Worm (Caenorhabditis elegans) whole organism, L3 larva: ENCODE data around the gene str-41.

Experiments used
- R02D3.7 ChIP-seq: fragments of 150-350 bp; optimal IDR thresholded peaks from 2 replicates; lab custom pipeline; 2014; ENCODE audit warnings: missing biosample characterization, missing genetic modification characterization
- ZK546.5 ChIP-seq: sonication (generic microtip); optimal IDR thresholded peaks from 2 replicates; lab custom pipeline; 2017; ENCODE audit warnings: missing biosample characterization, missing genetic modification characterization
- ama-1 ChIP-seq: fragments of 150-350 bp; optimal IDR thresholded peaks from 2 replicates; lab custom pipeline; 2018
- ceh-16 ChIP-seq: sonication (generic microtip); optimal IDR thresholded peaks from 2 replicates; lab custom pipeline; 2017; ENCODE audit warnings: missing biosample characterization, missing genetic modification characterization
- ceh-9 ChIP-seq: sonication (generic microtip); optimal IDR thresholded peaks from 2 replicates; lab custom pipeline; 2018; ENCODE audit warnings: missing biosample characterization, missing genetic modification characterization
- daf-12 ChIP-seq: fragments of 150-350 bp; optimal IDR thresholded peaks from 2 replicates; lab custom pipeline; 2014; ENCODE audit warnings: missing biosample characterization, missing genetic modification reagents, missing genetic modification characterization
- egl-5 ChIP-seq: fragments of 150-350 bp; optimal IDR thresholded peaks from 2 replicates; lab custom pipeline; 2017; ENCODE audit warnings: missing biosample characterization, missing genetic modification reagents, missing genetic modification characterization, inconsistent platforms
- elt-1 ChIP-seq: fragments of 150-350 bp; optimal IDR thresholded peaks from 2 replicates; lab custom pipeline; 2014; ENCODE audit warnings: missing biosample characterization, missing genetic modification characterization
- elt-2 ChIP-seq: sonication (generic microtip); optimal IDR thresholded peaks from 2 replicates; lab custom pipeline; 2016; ENCODE audit warnings: missing genetic modification reagents, mild to moderate bottlenecking, missing genetic modification characterization, missing compliant biosample characterization
- elt-3 ChIP-seq, 3 experiments: fragments of 150-350 bp in 1 of 3; sonication (generic microtip) in 2 of 3; optimal IDR thresholded peaks; 2 replicates in 2 of 3; 4 replicates in 1 of 3; lab custom pipeline; 2014 to 2017; ENCODE audit warnings: missing biosample characterization in 3 of 3, missing genetic modification characterization in 3 of 3
- eor-1 ChIP-seq, 2 experiments: fragments of 150-350 bp; optimal IDR thresholded peaks; 2 replicates each; lab custom pipeline; 2014 to 2018; ENCODE audit warnings: missing biosample characterization in 2 of 2, missing genetic modification characterization in 2 of 2
- fkh-2 ChIP-seq: fragments of 150-350 bp; optimal IDR thresholded peaks from 2 replicates; lab custom pipeline; 2014; ENCODE audit warnings: missing biosample characterization, missing genetic modification reagents, missing genetic modification characterization
- fos-1 ChIP-seq: fragments of 150-350 bp; optimal IDR thresholded peaks from 2 replicates; lab custom pipeline; 2014; ENCODE audit warnings: missing biosample characterization, missing genetic modification characterization
- hmg-11 ChIP-seq: sonication (generic microtip); optimal IDR thresholded peaks from 2 replicates; lab custom pipeline; 2016; ENCODE audit warnings: missing genetic modification characterization, missing compliant biosample characterization
- lin-15B ChIP-seq: fragments of 150-350 bp; optimal IDR thresholded peaks from 2 replicates; lab custom pipeline; 2014; ENCODE audit warnings: missing biosample characterization, missing genetic modification characterization
- lin-39 ChIP-seq: fragments of 150-350 bp; optimal IDR thresholded peaks from 2 replicates; lab custom pipeline; 2018; ENCODE audit warnings: missing biosample characterization, missing genetic modification reagents, missing genetic modification characterization
- lsy-12 ChIP-seq: sonication (generic microtip); optimal IDR thresholded peaks from 2 replicates; lab custom pipeline; 2016; ENCODE audit warnings: mild to moderate bottlenecking, missing genetic modification characterization, missing compliant biosample characterization
- mml-1 ChIP-seq: fragments of 150-350 bp; sonication (generic microtip); optimal IDR thresholded peaks from 3 replicates; lab custom pipeline; 2014; ENCODE audit warnings: missing biosample characterization, missing genetic modification characterization
- nfya-1 ChIP-seq: sonication (generic microtip); optimal IDR thresholded peaks from 2 replicates; lab custom pipeline; 2017; ENCODE audit warnings: missing genetic modification characterization, mild to moderate bottlenecking, missing compliant biosample characterization, antibody characterized with exemption, moderate library complexity; ENCODE audit not compliant: insufficient read depth
- nhr-11 ChIP-seq: fragments of 150-350 bp; optimal IDR thresholded peaks from 2 replicates; lab custom pipeline; 2014; ENCODE audit warnings: missing biosample characterization, missing genetic modification characterization
- nhr-23 ChIP-seq: fragments of 150-350 bp; optimal IDR thresholded peaks from 2 replicates; lab custom pipeline; 2014; ENCODE audit warnings: missing biosample characterization, missing genetic modification reagents, missing genetic modification characterization
- nhr-237 ChIP-seq: fragments of 150-350 bp; optimal IDR thresholded peaks from 2 replicates; lab custom pipeline; 2014; ENCODE audit warnings: missing biosample characterization, missing genetic modification characterization
- nhr-25 ChIP-seq: sonication (generic microtip); optimal IDR thresholded peaks from 2 replicates; lab custom pipeline; 2017; ENCODE audit warnings: missing biosample characterization, missing genetic modification characterization
- nhr-28 ChIP-seq: fragments of 150-350 bp; optimal IDR thresholded peaks from 2 replicates; lab custom pipeline; 2014; ENCODE audit warnings: missing biosample characterization, missing genetic modification characterization
- nhr-43 ChIP-seq: sonication (generic microtip); optimal IDR thresholded peaks from 2 replicates; lab custom pipeline; 2016; ENCODE audit warnings: mild to moderate bottlenecking, missing genetic modification characterization, missing compliant biosample characterization; ENCODE audit not compliant: poor library complexity, severe bottlenecking
- nhr-67 ChIP-seq: fragments of 150-350 bp; optimal IDR thresholded peaks from 2 replicates; lab custom pipeline; 2014; ENCODE audit warnings: missing biosample characterization, missing genetic modification characterization
- nhr-76 ChIP-seq: fragments of 150-350 bp; sonication (generic microtip); optimal IDR thresholded peaks from 5 replicates; lab custom pipeline; 2014; ENCODE audit warnings: missing biosample characterization, missing genetic modification characterization
- nhr-77 ChIP-seq: fragments of 150-350 bp; optimal IDR thresholded peaks from 2 replicates; lab custom pipeline; 2014; ENCODE audit warnings: missing biosample characterization, missing genetic modification characterization
- pha-4 ChIP-seq: fragments of 150-350 bp; optimal IDR thresholded peaks from 2 replicates; lab custom pipeline; 2014; ENCODE audit warnings: missing biosample characterization, missing genetic modification reagents, missing genetic modification characterization
- sea-2 ChIP-seq: fragments of 150-350 bp; sonication (generic microtip); optimal IDR thresholded peaks from 4 replicates; lab custom pipeline; 2014; ENCODE audit warnings: missing biosample characterization, missing genetic modification reagents, missing genetic modification characterization
- skn-1 ChIP-seq: fragments of 150-350 bp; optimal IDR thresholded peaks from 2 replicates; lab custom pipeline; 2014; ENCODE audit warnings: missing biosample characterization, missing genetic modification characterization
- snpc-4 ChIP-seq: fragments of 150-350 bp; optimal IDR thresholded peaks from 2 replicates; lab custom pipeline; 2014; ENCODE audit warnings: missing biosample characterization, missing genetic modification characterization
- unc-62 ChIP-seq: fragments of 150-350 bp; sonication (generic microtip); optimal IDR thresholded peaks from 4 replicates; lab custom pipeline; 2014; ENCODE audit warnings: missing biosample characterization, missing genetic modification reagents, missing genetic modification characterization
- zag-1 ChIP-seq: fragments of 150-350 bp; optimal IDR thresholded peaks from 2 replicates; lab custom pipeline; 2014; ENCODE audit warnings: missing biosample characterization, missing genetic modification characterization
- ztf-4 ChIP-seq: fragments of 150-350 bp; optimal IDR thresholded peaks from 2 replicates; lab custom pipeline; 2014; ENCODE audit warnings: missing biosample characterization, missing genetic modification characterization

The str-41 gene

DNA sequence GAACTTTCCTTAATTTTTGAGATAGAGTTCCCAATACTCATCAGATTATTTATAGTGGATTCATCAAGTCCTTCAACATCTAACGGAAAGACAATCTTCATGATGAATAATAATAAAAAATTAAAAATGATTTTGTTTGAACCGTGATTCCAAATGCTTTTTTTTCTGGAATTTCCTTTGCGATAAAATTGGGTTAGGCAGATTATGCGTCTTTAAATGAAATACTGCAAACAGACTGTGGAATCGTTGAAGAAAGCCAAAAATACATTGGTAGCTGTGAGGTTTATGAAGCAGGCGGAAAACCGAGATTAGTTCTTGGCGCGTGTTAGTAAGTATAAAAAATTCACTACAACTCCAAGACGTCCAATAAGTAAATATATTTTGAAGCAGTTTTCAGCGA, 14.8 kb downstream of the str-41 start, which contains the start of gene srw-68:
Gene srw-68, minus strand, starts transcription at position 101 of the 400 bp plus-strand sequence.
- no peak for TF ChIP-seq ceh-16 (tag; lab: Kevin White, UChicago)
- TF ChIP-seq lsy-12 (tag; lab: Kevin White, UChicago) = no peak
- TF ChIP-seq nhr-11 (tag; lab: Kevin White, UChicago) = no peak
- TF ChIP-seq ztf-4 = no peak
- no peak for TF ChIP-seq elt-2 (tag; lab: Kevin White, UChicago)
- no peak for TF ChIP-seq sea-2 (GFP tag; lab: Kevin White, UChicago)
- TF ChIP-seq elt-1 (tag; lab: Kevin White, UChicago) = no peak
- TF ChIP-seq eor-1 (tag; optimal IDR thresholded peaks at IDR 0.05; lab: Kevin White, UChicago) = no peak
- TF ChIP-seq nhr-77 (tag; lab: Kevin White, UChicago) = no peak
- TF ChIP-seq fkh-2 (tag; lab: Kevin White, UChicago) = no peak
- TF ChIP-seq ceh-9 (tag; lab: Kevin White, UChicago) = no peak
- TF ChIP-seq daf-12 (tag; lab: Kevin White, UChicago) = no peak
- TF ChIP-seq skn-1 (tag; lab: Kevin White, UChicago) = no peak

DNA sequence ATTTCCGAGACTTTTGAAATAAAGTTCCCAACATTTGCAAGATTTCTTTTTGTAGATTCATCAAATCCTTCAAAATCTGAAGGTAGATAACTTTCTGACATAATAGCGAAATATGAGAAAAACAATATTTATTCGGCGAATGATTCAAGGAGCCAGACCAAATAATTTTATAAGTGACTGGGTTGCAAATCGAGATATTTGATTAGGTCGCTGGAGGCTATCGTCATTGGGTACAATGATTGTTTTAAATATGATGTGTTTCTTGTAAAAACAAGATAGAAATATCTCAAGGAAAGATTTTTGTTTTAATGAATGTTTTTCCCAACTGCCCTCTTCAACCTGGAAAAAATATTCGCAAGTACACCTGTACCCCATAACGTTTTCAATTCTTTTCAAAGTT, 17.1 kb downstream of the str-41 start, which contains the start of gene srw-69:
Gene srw-69, minus strand, starts transcription at position 101 of the 400 bp plus-strand sequence.
- TF ChIP-seq ceh-9 (tag; lab: Kevin White, UChicago) (no peak), snpc-4 (tag; lab: Kevin White, UChicago) (no peak), ztf-4 (no peak), nhr-67 (tag; lab: Kevin White, UChicago) (no peak), lin-15B (tag; lab: Kevin White, UChicago) (no peak), zag-1 (no peak)

DNA sequence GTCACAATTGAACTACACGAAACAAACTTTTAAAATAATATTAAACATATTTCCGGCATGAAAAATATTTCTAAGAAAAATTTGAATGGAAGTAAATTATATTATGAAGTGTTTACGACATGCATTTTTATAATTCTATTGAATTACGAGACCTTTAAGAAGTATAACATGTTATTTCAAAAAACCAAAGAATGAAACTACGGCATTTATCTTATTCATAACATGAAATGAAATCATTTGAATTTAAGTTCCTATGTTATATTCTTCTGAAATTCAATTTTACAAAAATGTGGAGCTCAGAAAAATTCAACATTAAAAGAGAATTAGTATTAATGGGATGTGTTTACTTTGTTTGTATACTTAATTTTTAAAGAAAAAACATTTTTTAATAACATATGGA, 19.2 kb downstream of the str-41 start, which contains the start of gene srw-71:
Gene srw-71, minus strand, starts transcription at position 101 of the 400 bp plus-strand sequence.
- TF ChIP-seq nhr-67 (tag; lab: Kevin White, UChicago) (no peak), lin-39 (no peak), nhr-25 (tag; lab: Kevin White, UChicago) (no peak), nhr-76 (tag; lab: Kevin White, UChicago) (no peak), nhr-237 (tag; lab: Kevin White, UChicago) (no peak), lin-15B (tag; lab: Kevin White, UChicago) (no peak), R02D3.7 (tag; lab: Kevin White, UChicago) (no peak), pha-4 (tag; lab: Kevin White, UChicago) (no peak), unc-62 (GFP tag; lab: Kevin White, UChicago) (no peak), eor-1 (tag; optimal IDR thresholded peaks at IDR 0.05; lab: Kevin White, UChicago) (no peak), nfya-1 (tag; lab: Kevin White, UChicago) (no peak), egl-5 (tag; lab: Kevin White, UChicago) (no peak), mml-1 (tag; lab: Kevin White, UChicago) (no peak), zag-1 (no peak), nhr-28 (tag; lab: Kevin White, UChicago) (no peak)

DNA sequence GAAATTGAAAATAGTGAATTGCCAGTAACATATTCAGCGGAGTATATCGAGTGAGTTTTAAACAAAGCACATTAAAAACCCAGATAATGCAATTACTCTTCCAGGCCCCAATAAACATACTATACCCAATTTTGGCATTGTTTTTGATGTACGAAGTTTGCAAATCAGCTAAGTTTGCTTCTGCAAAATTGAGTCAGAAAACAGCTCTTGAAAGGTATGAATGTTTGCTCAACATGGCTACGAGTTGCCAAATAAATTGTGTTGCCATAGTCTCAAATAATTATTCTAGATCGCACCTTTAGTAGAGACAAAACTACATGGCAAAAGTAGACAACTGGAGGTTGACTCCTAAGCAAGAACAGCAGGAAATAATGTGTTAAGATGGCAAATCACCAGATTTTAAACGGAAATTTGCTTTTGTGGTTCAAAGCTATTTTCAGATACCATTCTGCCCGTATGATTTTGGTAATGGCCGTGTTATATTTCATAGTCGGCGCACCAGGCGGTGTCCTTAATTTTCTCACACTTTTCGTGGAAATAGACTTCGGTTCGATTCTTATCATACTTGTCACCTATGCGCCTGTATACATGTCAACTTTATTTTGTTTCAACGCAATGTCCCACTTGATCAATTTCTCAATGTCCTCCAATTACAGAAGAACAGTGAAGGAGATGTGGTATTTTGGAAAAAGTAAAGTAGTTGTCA, 20.8 kb downstream of the str-41 start:
- TF ChIP-seq elt-3 (tag; optimal IDR thresholded peaks at IDR 0.05; lab: Kevin White, UChicago) = no peak
- TF ChIP-seq hmg-11 (tag; lab: Kevin White, UChicago) = no peak
- TF ChIP-seq nhr-76 (tag; lab: Kevin White, UChicago) = no peak
- TF ChIP-seq unc-62 (GFP tag; lab: Kevin White, UChicago) = no peak
- TF ChIP-seq nhr-67 (tag; lab: Kevin White, UChicago) = no peak
- peak; percentile 76 for TF ChIP-seq ama-1
- no peak for TF ChIP-seq fos-1 (tag; lab: Kevin White, UChicago)
- TF ChIP-seq R02D3.7 (tag; lab: Kevin White, UChicago) = no peak
- no peak for TF ChIP-seq mml-1 (tag; lab: Kevin White, UChicago)
- TF ChIP-seq nhr-23 (tag; lab: Kevin White, UChicago) = peak; percentile 6
- peak; percentile 70 for TF ChIP-seq nhr-43
- TF ChIP-seq zag-1 = no peak
- TF ChIP-seq lsy-12 (tag; lab: Kevin White, UChicago) = peak; percentile 24
- TF ChIP-seq elt-2 (tag; lab: Kevin White, UChicago) = peak; percentile 42
- no peak for TF ChIP-seq egl-5 (tag; lab: Kevin White, UChicago)
- no peak for TF ChIP-seq ceh-9 (tag; lab: Kevin White, UChicago)
- no peak for TF ChIP-seq ZK546.5
- TF ChIP-seq daf-12 (tag; lab: Kevin White, UChicago) = no peak
- no peak for TF ChIP-seq skn-1 (tag; lab: Kevin White, UChicago)
- no peak for TF ChIP-seq eor-1 (tag; optimal IDR thresholded peaks at IDR 0.05; lab: Kevin White, UChicago)
